Worm (Caenorhabditis elegans) whole organism, L4 larva: ENCODE results near the gene cnnm-3.

Experiments used
- arid-1 ChIP-seq: fragments of 200-800 bp; sonication (Bioruptor generic); conservative IDR thresholded peaks from 2 replicates; pipeline ENCODE4 v1.3.6; 2022; ENCODE audit warnings: missing genetic modification reagents, missing genetic modification characterization, missing compliant biosample characterization
- madf-9 ChIP-seq: fragments of 200-800 bp; sonication (Bioruptor generic); conservative IDR thresholded peaks from 2 replicates; pipeline ENCODE4 v1.3.6; 2022; ENCODE audit warnings: missing genetic modification reagents, missing genetic modification characterization, missing compliant biosample characterization

DNA sequence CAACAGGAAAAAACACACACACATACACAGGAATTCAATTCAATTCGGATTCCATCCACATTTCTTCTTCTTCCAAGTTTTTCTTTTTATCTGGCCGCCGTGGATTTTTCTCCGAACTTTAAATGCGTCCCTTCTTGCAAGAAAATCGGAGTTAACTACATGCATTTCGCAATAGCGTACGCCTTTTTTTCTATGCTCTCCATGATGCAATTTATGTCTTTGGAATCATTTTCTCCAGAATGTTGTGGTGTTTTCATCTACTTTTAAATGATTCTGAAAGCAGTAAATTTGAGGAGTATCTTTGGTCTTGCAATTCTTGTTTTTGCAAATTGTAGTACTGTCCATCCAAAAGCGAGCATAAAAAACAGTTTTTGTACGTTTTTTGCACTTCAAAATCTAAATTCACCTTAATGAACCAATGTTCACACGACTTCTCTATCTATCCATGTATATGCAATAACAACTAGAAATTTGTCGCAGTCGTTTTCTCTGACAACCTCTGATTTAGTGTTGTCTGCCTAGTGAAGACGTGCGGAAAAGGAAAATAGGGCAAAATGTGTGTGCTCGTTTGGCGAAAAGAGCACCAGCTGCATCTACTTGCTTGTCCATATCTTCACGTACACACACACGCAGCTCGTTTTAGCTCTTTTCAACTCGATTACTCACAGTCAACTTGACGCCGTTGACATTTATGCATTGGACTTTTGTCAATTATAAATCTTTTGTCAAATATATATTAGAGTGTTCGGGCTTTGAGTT is 23.1 kb downstream of the cnnm-3 start:
- TF ChIP-seq madf-9 (GFP tag; lab: Robert Waterston, UW) = no peak
- TF ChIP-seq arid-1 (GFP tag; lab: Robert Waterston, UW) = no peak
